Fruit fly (Drosophila melanogaster): ENCODE data around the gene CG17202.

- TF ChIP-seq psq (GFP tag; optimal IDR thresholded peaks at IDR 0.05): no peak
- TF ChIP-seq Myc (optimal IDR thresholded peaks at IDR 0.05): no peak
- TF ChIP-seq OdsH (GFP tag; optimal IDR thresholded peaks at IDR 0.05): no peak
- TF ChIP-seq Dfd (GFP tag; optimal IDR thresholded peaks at IDR 0.05): no peak
- TF ChIP-seq sv (GFP tag; optimal IDR thresholded peaks at IDR 0.05): no peak
- no peak for TF ChIP-seq usp (GFP tag; optimal IDR thresholded peaks at IDR 0.05)
- TF ChIP-seq Sp1 (GFP tag; optimal IDR thresholded peaks at IDR 0.05): no peak
- TF ChIP-seq Hr78 (GFP tag; optimal IDR thresholded peaks at IDR 0.05): no peak
- no peak for TF ChIP-seq h (GFP tag; optimal IDR thresholded peaks at IDR 0.05)
- no peak for TF ChIP-seq sage (GFP tag; optimal IDR thresholded peaks at IDR 0.05)
- no peak for TF ChIP-seq Rel (GFP tag; optimal IDR thresholded peaks at IDR 0.05)
- no peak for TF ChIP-seq Rel (tag; optimal IDR thresholded peaks at IDR 0.05)
Measured at dm6 chr3R:12439039-12439400, 16.5 kb downstream of the CG17202 start, which contains the start of the genes CG17207 and CG46427.
